Worm (Caenorhabditis elegans): ENCODE data around the gene C10A4.1.

C10A4.1 gene

DNA sequence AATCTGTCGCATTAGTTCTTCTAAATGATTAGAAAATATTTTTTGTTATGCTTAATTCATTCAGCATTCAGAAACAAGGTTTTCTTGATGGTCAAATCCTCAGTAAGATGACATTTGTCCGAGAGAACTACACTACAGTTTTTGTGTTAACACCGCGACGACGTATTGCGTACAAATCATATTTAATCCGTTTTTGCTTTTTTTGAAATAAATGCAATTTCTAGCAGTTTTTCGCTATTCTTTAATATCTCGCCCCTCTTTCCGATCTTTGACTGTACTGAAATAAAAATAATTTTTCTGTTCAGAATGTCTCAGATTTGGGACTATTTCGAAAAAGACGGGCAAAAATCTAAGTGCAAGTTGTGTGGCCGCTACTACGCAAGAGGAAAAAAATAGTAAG is at the start of gene C10A4.1:
Gene C10A4.1, plus strand, starts transcription at position 301 of the 400 bp plus-strand sequence.
- TF ChIP-seq nhr-232 (tag; optimal IDR thresholded peaks at IDR 0.05) (no peak), sdc-2 (tag; optimal IDR thresholded peaks at IDR 0.05) (no peak), ceh-18 (tag; optimal IDR thresholded peaks at IDR 0.05) (no peak), rnt-1 (tag; optimal IDR thresholded peaks at IDR 0.05) (no peak), unc-86 (tag; optimal IDR thresholded peaks at IDR 0.05) (no peak)

DNA sequence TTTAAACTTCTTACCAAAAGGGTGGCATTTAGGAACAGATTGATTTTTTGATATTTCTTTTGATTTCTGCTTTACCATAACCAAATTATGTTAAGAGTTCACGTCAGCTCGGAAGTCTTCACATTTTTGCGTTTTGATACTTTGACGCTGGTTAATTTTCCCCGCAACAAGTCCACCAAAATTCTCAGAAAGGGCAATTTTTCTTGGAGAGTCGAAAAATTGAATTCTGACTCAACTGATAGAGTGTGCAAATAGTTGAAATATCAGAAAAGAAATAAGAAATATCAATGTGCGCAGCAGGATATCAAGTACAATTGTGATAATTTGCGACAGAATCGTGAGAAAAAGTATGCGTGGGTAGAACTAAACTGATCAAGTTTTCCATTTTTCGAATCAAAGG is 46.4 kb upstream of the C10A4.1 start:
- no peak for TF ChIP-seq pqm-1 (tag; optimal IDR thresholded peaks at IDR 0.05)
- TF ChIP-seq gmeb-2 (tag; optimal IDR thresholded peaks at IDR 0.05), result no peak
- TF ChIP-seq ceh-30 (tag; optimal IDR thresholded peaks at IDR 0.05), result no peak

DNA sequence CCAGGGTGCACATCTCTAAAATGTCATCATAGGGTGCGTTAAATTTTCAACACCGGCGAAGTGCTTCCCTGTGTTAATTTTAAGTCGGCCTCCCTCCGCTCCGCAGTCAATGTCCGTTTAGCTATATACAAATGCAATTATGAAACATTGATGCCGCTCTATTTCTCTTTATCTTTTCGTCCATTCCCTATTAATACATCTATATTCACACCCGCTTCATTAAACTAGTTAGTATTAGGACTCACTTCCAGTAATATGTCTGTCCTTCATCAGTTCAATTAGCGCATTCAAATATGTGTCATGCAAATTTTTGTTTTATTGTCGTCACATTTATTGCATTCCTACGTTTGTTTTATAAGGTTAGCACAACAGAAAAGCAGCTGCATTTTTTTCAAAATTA is 44.2 kb upstream of the C10A4.1 start:
- no peak for TF ChIP-seq ztf-16 (tag; optimal IDR thresholded peaks at IDR 0.05)
- TF ChIP-seq unc-42 (tag; optimal IDR thresholded peaks at IDR 0.05), result peak; percentile 68
- TF ChIP-seq pat-9 (tag; optimal IDR thresholded peaks at IDR 0.05), result no peak

DNA sequence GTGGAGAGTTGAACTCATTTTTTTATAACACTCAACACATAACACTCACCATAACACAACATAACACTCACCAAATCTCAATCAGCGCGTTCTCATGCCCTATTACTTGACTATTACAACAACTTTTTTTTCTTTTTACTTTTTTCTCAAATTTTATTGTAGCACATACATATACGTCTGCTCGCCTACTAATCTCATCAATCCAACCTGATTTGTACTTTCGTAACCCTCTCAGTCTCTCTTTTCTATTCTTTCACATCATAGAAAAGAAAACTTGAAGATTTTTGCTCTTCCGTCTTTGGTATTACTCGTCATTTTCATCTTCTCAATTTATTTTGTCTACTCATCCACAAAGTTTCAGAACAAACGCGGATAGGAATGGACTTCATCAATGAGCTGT is 39.2 kb upstream of the C10A4.1 start, which contains the start of gene npr-8:
Gene npr-8, plus strand, starts transcription at position 362 of the 400 bp plus-strand sequence.
- TF ChIP-seq unc-42 (tag; optimal IDR thresholded peaks at IDR 0.05) (peak; percentile 5), hlh-30 (tag; optimal IDR thresholded peaks at IDR 0.05; ENCODE audit: insufficient read depth) (no peak)

DNA sequence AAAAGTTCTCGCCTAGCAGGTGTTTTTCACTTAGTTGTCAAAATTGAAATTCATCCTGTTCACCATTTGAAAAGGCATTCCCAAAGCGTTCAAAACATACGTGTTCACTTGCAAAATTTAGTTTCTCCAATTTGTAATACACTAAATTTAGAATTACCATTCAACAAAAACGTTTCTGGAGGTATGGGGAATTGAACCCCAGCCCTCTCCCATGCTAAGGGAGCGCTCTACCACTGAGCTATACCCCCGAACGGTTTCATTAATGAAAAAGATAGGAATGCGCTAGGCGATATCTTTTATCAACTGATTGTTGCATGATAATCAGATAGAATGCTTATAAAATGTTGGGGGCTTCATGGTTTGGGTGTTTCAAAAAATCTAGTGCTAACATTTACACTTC is 37.6 kb upstream of the C10A4.1 start:
- TF ChIP-seq elt-4 (tag; optimal IDR thresholded peaks at IDR 0.05) (no peak), tbx-2 (tag; optimal IDR thresholded peaks at IDR 0.05) (no peak), unc-86 (tag; optimal IDR thresholded peaks at IDR 0.05) (no peak), T23F11.4 (GFP tag; optimal IDR thresholded peaks at IDR 0.05) (no peak), ztf-16 (tag; optimal IDR thresholded peaks at IDR 0.05) (no peak), ama-1 (optimal IDR thresholded peaks at IDR 0.05) (no peak), ceh-2 (tag; optimal IDR thresholded peaks at IDR 0.05) (no peak), hlh-15 (tag; optimal IDR thresholded peaks at IDR 0.05) (no peak), F13H6.1 (tag; optimal IDR thresholded peaks at IDR 0.05) (no peak), zip-5 (tag; optimal IDR thresholded peaks at IDR 0.05) (no peak), pqm-1 (tag; optimal IDR thresholded peaks at IDR 0.05) (no peak), ttx-3 (tag; optimal IDR thresholded peaks at IDR 0.05) (no peak), pax-1 (tag; optimal IDR thresholded peaks at IDR 0.05) (no peak), nfya-1 (tag; optimal IDR thresholded peaks at IDR 0.05) (no peak), fkh-6 (tag; optimal IDR thresholded peaks at IDR 0.05) (no peak), mec-3 (tag; optimal IDR thresholded peaks at IDR 0.05; ENCODE audit: borderline replicate concordance) (no peak), ceh-22 (tag; optimal IDR thresholded peaks at IDR 0.05) (no peak)

DNA sequence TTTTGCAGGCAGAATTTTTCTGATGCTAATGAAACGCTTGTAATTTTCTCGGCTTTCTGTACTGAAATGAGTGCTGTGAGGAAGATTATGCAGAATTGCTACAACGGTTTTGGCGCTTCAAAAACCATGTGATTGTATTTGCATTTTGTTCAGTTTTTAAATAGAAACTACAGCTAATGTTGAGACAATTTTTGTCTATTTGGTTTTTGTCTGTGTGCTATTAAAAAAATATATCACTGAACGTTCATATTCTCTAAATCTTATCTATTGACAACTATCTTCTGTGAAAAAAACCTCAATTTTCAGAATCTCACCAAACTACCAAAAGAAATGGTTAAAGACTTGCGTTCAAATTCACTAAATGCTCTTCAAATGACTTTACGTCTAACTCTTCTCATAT is 25.9 kb upstream of the C10A4.1 start, which contains the start of gene C10A4.6:
Gene C10A4.6, plus strand, starts transcription at position 301 of the 400 bp plus-strand sequence.
- TF ChIP-seq fkh-6 (tag; optimal IDR thresholded peaks at IDR 0.05), result no peak
- TF ChIP-seq madf-2 (tag; optimal IDR thresholded peaks at IDR 0.05), result no peak
- TF ChIP-seq pros-1 (tag; optimal IDR thresholded peaks at IDR 0.05), result no peak
- no peak for TF ChIP-seq elt-4 (tag; optimal IDR thresholded peaks at IDR 0.05)
- no peak for TF ChIP-seq hlh-8 (tag; optimal IDR thresholded peaks at IDR 0.05)
- TF ChIP-seq lin-11 (tag; optimal IDR thresholded peaks at IDR 0.05), result no peak
- no peak for TF ChIP-seq rnt-1 (tag; optimal IDR thresholded peaks at IDR 0.05)
- no peak for TF ChIP-seq nhr-11 (tag; optimal IDR thresholded peaks at IDR 0.05)
- no peak for TF ChIP-seq ceh-22 (tag; optimal IDR thresholded peaks at IDR 0.05)
- TF ChIP-seq zip-5 (tag; optimal IDR thresholded peaks at IDR 0.05), result no peak

DNA sequence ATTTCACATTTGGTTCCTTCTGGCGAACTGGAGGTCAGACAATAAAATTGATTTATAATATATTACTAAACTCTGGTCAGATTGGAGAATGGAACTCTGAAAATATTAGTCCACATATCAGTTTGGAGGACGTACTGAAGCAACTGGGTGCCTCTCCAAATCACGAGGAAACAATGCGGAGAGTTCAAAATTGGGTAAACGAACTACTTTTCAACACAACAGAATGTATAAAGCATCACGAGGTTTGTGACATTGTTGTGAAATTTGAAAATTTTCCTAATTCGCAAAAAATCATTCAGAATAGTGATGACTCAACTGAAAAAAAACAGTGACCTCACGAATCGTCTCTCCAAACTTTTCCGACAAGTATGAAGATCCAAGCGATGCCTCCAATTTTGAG is 23.0 kb upstream of the C10A4.1 start, which contains the start of gene gad-2:
Gene gad-2, plus strand, starts transcription at position 301 of the 400 bp plus-strand sequence.
- TF ChIP-seq C08G9.2 (tag; optimal IDR thresholded peaks at IDR 0.05) (no peak), ceh-48 (tag; optimal IDR thresholded peaks at IDR 0.05) (no peak), ceh-31 (tag; optimal IDR thresholded peaks at IDR 0.05) (no peak), syd-9 (tag; optimal IDR thresholded peaks at IDR 0.05) (no peak), dve-1 (tag; optimal IDR thresholded peaks at IDR 0.05) (no peak), lin-11 (tag; optimal IDR thresholded peaks at IDR 0.05) (no peak), ceh-19 (GFP tag; optimal IDR thresholded peaks at IDR 0.05) (no peak), npax-4 (tag; optimal IDR thresholded peaks at IDR 0.05) (no peak), gmeb-2 (tag; optimal IDR thresholded peaks at IDR 0.05) (no peak), hlh-15 (tag; optimal IDR thresholded peaks at IDR 0.05) (no peak), ref-2 (tag; optimal IDR thresholded peaks at IDR 0.05) (no peak), T23F11.4 (GFP tag; optimal IDR thresholded peaks at IDR 0.05) (no peak), fax-1 (tag; optimal IDR thresholded peaks at IDR 0.05) (no peak), nhr-11 (tag; optimal IDR thresholded peaks at IDR 0.05) (no peak), sdc-2 (tag; optimal IDR thresholded peaks at IDR 0.05) (no peak), ets-4 (tag; optimal IDR thresholded peaks at IDR 0.05) (no peak), pax-1 (tag; optimal IDR thresholded peaks at IDR 0.05) (no peak)

Measured in whole organism, late embryonic.